Fruit fly (Drosophila melanogaster) S2 (cell line): ENCODE measurements around the gene CG16952.

ENCODE experiments used
- CG8478 ChIP-seq: fragments of >200 bp; optimal IDR thresholded peaks from 2 replicates; lab custom pipeline; 2018
- CTCF ChIP-seq, 2 experiments: fragments of >200 bp; optimal IDR thresholded peaks; 2 replicates each; lab custom pipeline; 2018

CG16952 gene

dm6 chrX:15893732-15894264, 23.8 kb downstream of the CG16952 start:
- TF ChIP-seq CTCF (optimal IDR thresholded peaks at IDR 0.05; lab: Kevin White, UChicago) (no peak), CG8478 (no peak)

- no peak for TF ChIP-seq CG8478
- TF ChIP-seq CTCF (optimal IDR thresholded peaks at IDR 0.05; lab: Kevin White, UChicago): no peak
Observed at dm6 chrX:15909564-15910284, 39.7 kb downstream of the CG16952 start, which contains the start of gene CycD. TSS of gene CycD (minus strand) at chrX:15909676.

- TF ChIP-seq CTCF (optimal IDR thresholded peaks at IDR 0.05; lab: Kevin White, UChicago) (no peak), CG8478 (no peak)
Observed at dm6 chrX:15910570-15910969, 40.6 kb downstream of the CG16952 start, which contains the start of gene Lrp4. TSS of gene Lrp4 (plus strand) at chrX:15910870.

- TF ChIP-seq CTCF (optimal IDR thresholded peaks at IDR 0.05; lab: Kevin White, UChicago) (no peak), CG8478 (no peak)
Observed at dm6 chrX:15921655-15922054, 51.7 kb downstream of the CG16952 start, which contains the start of gene CG8916. TSS of gene CG8916 (plus strand) at chrX:15921955.

- TF ChIP-seq CG8478 (no peak), CTCF (optimal IDR thresholded peaks at IDR 0.05; lab: Kevin White, UChicago) (no peak)
Observed at dm6 chrX:15924805-15925204, 54.8 kb downstream of the CG16952 start, which contains the start of gene Lcch3. TSS of gene Lcch3 (plus strand) at chrX:15925105.
